Fruit fly (Drosophila melanogaster) S2 (cell line): Measurements from ENCODE around the gene TTLL6B.

Experiments
- CG8478 ChIP-seq: fragments of >200 bp; optimal IDR thresholded peaks from 2 replicates; lab custom pipeline; 2018
- CTCF ChIP-seq, 2 experiments: fragments of >200 bp; optimal IDR thresholded peaks; 2 replicates each; lab custom pipeline; 2018

DNA sequence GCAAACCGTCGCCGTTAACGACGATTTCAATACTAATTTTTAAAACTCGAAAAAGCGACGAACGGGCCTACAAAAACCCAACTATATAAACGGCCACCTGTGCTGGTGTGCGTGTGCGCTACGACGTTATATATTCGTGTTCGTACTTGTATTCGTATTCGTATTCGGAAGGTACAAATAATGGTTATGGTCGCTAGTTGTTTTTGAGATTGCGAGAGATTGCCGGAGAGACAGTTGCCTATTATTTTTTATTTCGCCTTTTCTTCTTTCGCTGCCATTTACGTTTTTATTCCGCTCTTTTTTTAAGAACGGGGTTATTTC is 31.0 kb upstream of the TTLL6B start:
- TF ChIP-seq CG8478 (no peak), CTCF (optimal IDR thresholded peaks at IDR 0.05; lab: Kevin White, UChicago) (peak in 1 of 2 experiments; percentile 16)
